Fruit fly (Drosophila melanogaster) whole organism, embryonic: ENCODE measurements around the gene CG43895.
A peak's percentile ranks its signal among the peaks of the same experiment; 100 is the strongest.

Experiments
- Ada2b ChIP-seq: fragments of 200-800 bp; sonication (Bioruptor generic); IDR thresholded peaks from 2 replicates; pipeline ENCODE4 v1.3.6; 2022; ENCODE audit warnings: missing biosample characterization, missing genetic modification characterization
- BEAF-32 ChIP-seq: fragments of 200-800 bp; sonication (Bioruptor generic); optimal IDR thresholded peaks from 3 replicates; lab custom pipeline; 2017; ENCODE audit warnings: missing biosample characterization, missing genetic modification characterization, mild to moderate bottlenecking, moderate library complexity, missing genetic modification reagents
- CG11093 ChIP-seq: fragments of 200-800 bp; sonication (Bioruptor generic); IDR thresholded peaks from 3 replicates; pipeline ENCODE4 v1.3.6; 2022; ENCODE audit warnings: missing biosample characterization, missing genetic modification characterization
- CG12391 ChIP-seq: fragments of 200-800 bp; sonication (Bioruptor generic); optimal IDR thresholded peaks from 3 replicates; lab custom pipeline; 2018; ENCODE audit warnings: missing biosample characterization, mild to moderate bottlenecking, missing genetic modification characterization, moderate library complexity
- CG12942 ChIP-seq: fragments of 200-800 bp; sonication (Bioruptor generic); optimal IDR thresholded peaks from 3 replicates; lab custom pipeline; 2016; ENCODE audit warnings: missing biosample characterization, missing genetic modification characterization
- CG13424 ChIP-seq: fragments of 200-800 bp; sonication (Bioruptor generic); optimal IDR thresholded peaks from 2 replicates; lab custom pipeline; 2019; ENCODE audit warnings: missing biosample characterization, mild to moderate bottlenecking, missing genetic modification characterization, moderate library complexity
- CG13624 ChIP-seq: fragments of 200-800 bp; sonication (Bioruptor generic); optimal IDR thresholded peaks from 2 replicates; lab custom pipeline; 2016; ENCODE audit warnings: missing biosample characterization, missing genetic modification characterization
- CG17359 ChIP-seq: fragments of 200-800 bp; sonication (Bioruptor generic); optimal IDR thresholded peaks from 3 replicates; lab custom pipeline; 2018; ENCODE audit warnings: missing biosample characterization, mild to moderate bottlenecking, missing genetic modification characterization, moderate library complexity
- CG2889 ChIP-seq: fragments of 200-800 bp; sonication (Bioruptor generic); IDR thresholded peaks from 3 replicates; pipeline ENCODE4 v1.3.6; 2022; ENCODE audit warnings: missing biosample characterization, missing genetic modification characterization
- CG30431 ChIP-seq: fragments of 200-800 bp; sonication (Bioruptor generic); optimal IDR thresholded peaks from 2 replicates; lab custom pipeline; 2017; ENCODE audit warnings: missing biosample characterization, missing genetic modification characterization
- CG3163 ChIP-seq: fragments of 200-800 bp; sonication (Bioruptor generic); optimal IDR thresholded peaks from 3 replicates; lab custom pipeline; 2016; ENCODE audit warnings: missing biosample characterization, missing genetic modification characterization
- CG43689 ChIP-seq: fragments of 200-800 bp; sonication (Bioruptor generic); IDR thresholded peaks from 2 replicates; pipeline ENCODE4 v1.3.6; 2022; ENCODE audit warnings: missing biosample characterization, missing genetic modification characterization
- CG4404 ChIP-seq: fragments of 200-800 bp; sonication (Bioruptor generic); IDR thresholded peaks from 2 replicates; pipeline ENCODE4 v1.3.6; 2022; ENCODE audit warnings: missing biosample characterization, missing genetic modification characterization
- CG4424 ChIP-seq: fragments of 200-800 bp; sonication (Bioruptor generic); optimal IDR thresholded peaks from 3 replicates; lab custom pipeline; 2016; ENCODE audit warnings: missing biosample characterization, missing genetic modification characterization
- CG5953 ChIP-seq: fragments of 200-800 bp; sonication (Bioruptor generic); IDR thresholded peaks from 2 replicates; pipeline ENCODE4 v1.3.6; 2022; ENCODE audit warnings: missing biosample characterization, missing genetic modification characterization
- CG9609 ChIP-seq: fragments of 200-800 bp; sonication (Bioruptor generic); optimal IDR thresholded peaks from 3 replicates; lab custom pipeline; 2016; ENCODE audit warnings: missing biosample characterization, missing genetic modification characterization
- CG9876 ChIP-seq: fragments of 200-800 bp; sonication (Bioruptor generic); optimal IDR thresholded peaks from 2 replicates; lab custom pipeline; 2016; ENCODE audit warnings: missing biosample characterization, missing genetic modification characterization
- Doc3 ChIP-seq: fragments of 200-800 bp; sonication (Bioruptor generic); IDR thresholded peaks from 3 replicates; pipeline ENCODE4 v1.3.6; 2022; ENCODE audit warnings: missing biosample characterization, missing genetic modification characterization; ENCODE audit not compliant: partially characterized antibody
- Dref ChIP-seq: fragments of 200-800 bp; sonication (Bioruptor generic); IDR thresholded peaks from 2 replicates; pipeline ENCODE4 v1.3.6; 2022; ENCODE audit warnings: missing biosample characterization, missing genetic modification characterization
- ERR ChIP-seq: fragments of 200-800 bp; sonication (Bioruptor generic); optimal IDR thresholded peaks from 2 replicates; lab custom pipeline; 2016; ENCODE audit warnings: missing biosample characterization, missing genetic modification characterization
- Gsc ChIP-seq: fragments of 200-800 bp; sonication (Bioruptor generic); IDR thresholded peaks from 2 replicates; pipeline ENCODE4 v1.3.6; 2022; ENCODE audit warnings: missing biosample characterization, missing genetic modification characterization
- HHEX ChIP-seq: fragments of 200-800 bp; sonication (Bioruptor generic); optimal IDR thresholded peaks from 3 replicates; lab custom pipeline; 2017; ENCODE audit warnings: missing biosample characterization, mild to moderate bottlenecking, missing genetic modification characterization, missing genetic modification reagents
- HLH4C ChIP-seq: fragments of 200-800 bp; sonication (Bioruptor generic); IDR thresholded peaks from 3 replicates; pipeline ENCODE4 v1.3.6; 2022; ENCODE audit warnings: missing biosample characterization, missing genetic modification characterization; ENCODE audit not compliant: partially characterized antibody
- Hmr ChIP-seq: fragments of 200-800 bp; sonication (Bioruptor generic); optimal IDR thresholded peaks from 3 replicates; lab custom pipeline; 2017; ENCODE audit warnings: mild to moderate bottlenecking, missing biosample characterization, missing genetic modification reagents, missing genetic modification characterization
- Neu2 ChIP-seq: fragments of 200-800 bp; sonication (Bioruptor generic); optimal IDR thresholded peaks from 3 replicates; lab custom pipeline; 2016; ENCODE audit warnings: missing biosample characterization, missing genetic modification characterization, borderline replicate concordance
- Opbp ChIP-seq: fragments of 200-800 bp; sonication (Bioruptor generic); IDR thresholded peaks from 3 replicates; pipeline ENCODE4 v1.3.6; 2022; ENCODE audit warnings: missing biosample characterization, missing genetic modification characterization; ENCODE audit not compliant: partially characterized antibody
- Sox102F ChIP-seq: fragments of 200-800 bp; sonication (Bioruptor generic); optimal IDR thresholded peaks from 2 replicates; lab custom pipeline; 2018; ENCODE audit warnings: missing biosample characterization, mild to moderate bottlenecking, missing genetic modification characterization, moderate library complexity
- Sry-β ChIP-seq: fragments of 200-800 bp; sonication (Bioruptor generic); optimal IDR thresholded peaks from 2 replicates; lab custom pipeline; 2018; ENCODE audit warnings: missing biosample characterization, mild to moderate bottlenecking, missing genetic modification characterization, moderate library complexity
- Sry-δ ChIP-seq: fragments of 200-800 bp; sonication (Bioruptor generic); optimal IDR thresholded peaks from 2 replicates; lab custom pipeline; 2016; ENCODE audit warnings: missing biosample characterization, missing genetic modification characterization
- Taf1 ChIP-seq: fragments of 200-800 bp; sonication (Bioruptor generic); IDR thresholded peaks from 2 replicates; pipeline ENCODE4 v1.3.6; 2022; ENCODE audit warnings: missing biosample characterization, missing genetic modification characterization
- Xbp1 ChIP-seq: fragments of 200-800 bp; sonication (Bioruptor generic); optimal IDR thresholded peaks from 3 replicates; lab custom pipeline; 2016; ENCODE audit warnings: missing biosample characterization, mild to moderate bottlenecking, missing genetic modification characterization
- ac ChIP-seq: fragments of 200-800 bp; sonication (Bioruptor generic); optimal IDR thresholded peaks from 3 replicates; lab custom pipeline; 2017; ENCODE audit warnings: missing biosample characterization, mild to moderate bottlenecking, missing genetic modification characterization
- ftz-f1 ChIP-seq: fragments of 200-800 bp; sonication (Bioruptor generic); optimal IDR thresholded peaks from 2 replicates; lab custom pipeline; 2016; ENCODE audit warnings: missing biosample characterization, missing genetic modification characterization
- grau ChIP-seq: fragments of 200-800 bp; optimal IDR thresholded peaks from 3 replicates; lab custom pipeline; 2019; ENCODE audit warnings: missing biosample characterization, mild to moderate bottlenecking, missing genetic modification characterization, moderate library complexity
- gsb ChIP-seq: fragments of 200-800 bp; sonication (Bioruptor generic); IDR thresholded peaks from 2 replicates; pipeline ENCODE4 v1.3.6; 2022; ENCODE audit warnings: missing biosample characterization, missing genetic modification characterization
- insv ChIP-seq, 2 experiments: fragments of 200-800 bp; sonication (Bioruptor generic); optimal IDR thresholded peaks; 3 replicates each; lab custom pipeline; 2016 to 2018; ENCODE audit warnings: missing biosample characterization in 2 of 2, missing genetic modification characterization in 2 of 2
- kni ChIP-seq: fragments of 200-800 bp; sonication (Bioruptor generic); optimal IDR thresholded peaks from 3 replicates; lab custom pipeline; 2017; ENCODE audit warnings: mild to moderate bottlenecking, missing biosample characterization, missing genetic modification reagents, missing genetic modification characterization
- lov ChIP-seq, 2 experiments: fragments of 200-800 bp in 1 of 2; fragments of >200 bp in 1 of 2; sonication (Bioruptor generic) in 1 of 2; IDR thresholded peaks in 1 of 2; optimal IDR thresholded peaks in 1 of 2; 2 replicates in 1 of 2; 3 replicates in 1 of 2; pipeline versions ENCODE4 v1.3.6 to Lab custom; 2017 to 2022; ENCODE audit warnings: missing biosample characterization in 1 of 2, missing genetic modification characterization in 1 of 2
- mam ChIP-seq: fragments of 200-800 bp; sonication (Bioruptor generic); optimal IDR thresholded peaks from 3 replicates; lab custom pipeline; 2016; ENCODE audit warnings: missing biosample characterization, missing genetic modification characterization
- ranshi ChIP-seq: fragments of 200-800 bp; sonication (Bioruptor generic); IDR thresholded peaks from 2 replicates; pipeline ENCODE4 v1.3.6; 2022; ENCODE audit warnings: missing biosample characterization, missing genetic modification characterization
- slou ChIP-seq: fragments of 200-800 bp; sonication (Bioruptor generic); optimal IDR thresholded peaks from 3 replicates; lab custom pipeline; 2016; ENCODE audit warnings: missing biosample characterization, missing genetic modification characterization
- trh ChIP-seq: fragments of 200-800 bp; sonication (Bioruptor generic); optimal IDR thresholded peaks from 2 replicates; lab custom pipeline; 2016; ENCODE audit warnings: missing biosample characterization, missing genetic modification characterization
- wdn ChIP-seq: fragments of 200-800 bp; sonication (Bioruptor generic); IDR thresholded peaks from 2 replicates; pipeline ENCODE4 v1.3.6; 2022; ENCODE audit warnings: missing biosample characterization, missing genetic modification characterization
- wor ChIP-seq: fragments of 200-800 bp; sonication (Bioruptor generic); IDR thresholded peaks from 2 replicates; pipeline ENCODE4 v1.3.6; 2022; ENCODE audit warnings: missing biosample characterization, missing genetic modification characterization
- zfh1 ChIP-seq: fragments of 200-800 bp; sonication (Bioruptor generic); IDR thresholded peaks from 3 replicates; pipeline ENCODE4 v1.3.6; 2022; ENCODE audit warnings: missing biosample characterization, missing genetic modification characterization

The CG43895 gene

dm6 chr3L:21832203-21833160 lies 19.0 kb upstream of the CG43895 start, which contains the start of the genes CG7148 and Nopp140 (continued):
- TF ChIP-seq CG17359 (peak; percentile 71), CG30431 (GFP tag; lab: Kevin White, UChicago) (peak; percentile 34), Hmr (peak; percentile 74), Opbp (0 out of 3 replicates have a peak, but pooled peaks have one; percentile 5), Sry-β (GFP tag; lab: Kevin White, UChicago) (no peak), CG9876 (peak; percentile 57), Sry-δ (GFP tag; lab: Kevin White, UChicago) (peak; percentile 51), Neu2 (GFP tag; lab: Kevin White, UChicago) (no peak), insv (GFP tag; optimal IDR thresholded peaks at IDR 0.05; lab: Kevin White, UChicago) (peak in 1 of 2 experiments; percentile 51), Taf1 (GFP tag; lab: Robert Waterston, UW) (peak; percentile 27; the same call in 1 of the 2 replicates), CG13624 (GFP tag; lab: Kevin White, UChicago) (peak; percentile 69), Xbp1 (GFP tag; lab: Kevin White, UChicago) (peak; percentile 83), Gsc (GFP tag; lab: Robert Waterston, UW) (no peak), CG12391 (tag; lab: Kevin White, UChicago) (peak; percentile 71), slou (GFP tag; lab: Kevin White, UChicago) (peak; percentile 55), ERR (GFP tag; lab: Kevin White, UChicago) (peak; percentile 34), CG2889 (GFP tag; lab: Robert Waterston, UW) (0 out of 3 replicates have a peak, but pooled peaks have one; percentile 43), CG43689 (GFP tag; lab: Robert Waterston, UW) (peak; percentile 17; the same call in 1 of the 2 replicates), HLH4C (GFP tag; lab: Robert Waterston, UW) (0 out of 3 replicates have a peak, but pooled peaks have one; percentile 19), wdn (GFP tag; lab: Robert Waterston, UW) (peak; percentile 61), CG11093 (GFP tag; lab: Robert Waterston, UW) (no peak), Ada2b (peak; percentile 56), CG3163 (peak; percentile 38), CG4424 (peak; percentile 52), Sox102F (peak; percentile 63), CG9609 (GFP tag; lab: Kevin White, UChicago) (peak; percentile 76), Doc3 (GFP tag; lab: Robert Waterston, UW) (no peak), lov (optimal IDR thresholded peaks at IDR 0.05; lab: Kevin White, UChicago) (no peak), lov (GFP tag; IDR thresholded peaks at IDR 0.05; lab: Robert Waterston, UW) (peak; percentile 54; the same call in 1 of the 3 replicates), ranshi (GFP tag; lab: Robert Waterston, UW) (peak; percentile 60), HHEX (peak; percentile 47), CG13424 (tag; lab: Kevin White, UChicago) (peak; percentile 67), ftz-f1 (peak; percentile 36), mam (GFP tag; lab: Kevin White, UChicago) (peak; percentile 80), CG5953 (GFP tag; lab: Robert Waterston, UW) (peak; percentile 48; the same call in 1 of the 2 replicates), Dref (GFP tag; lab: Robert Waterston, UW) (peak; percentile 44), zfh1 (GFP tag; lab: Robert Waterston, UW) (peak; percentile 71; the same call in 2 of the 3 replicates), kni (GFP tag; lab: Kevin White, UChicago) (no peak), wor (no peak), BEAF-32 (peak; percentile 40), grau (tag; lab: Kevin White, UChicago) (peak; percentile 61), ac (GFP tag; lab: Kevin White, UChicago) (no peak), CG12942 (GFP tag; lab: Kevin White, UChicago) (peak; percentile 70), gsb (no peak), trh (GFP tag; lab: Kevin White, UChicago) (peak; percentile 15), CG4404 (GFP tag; lab: Robert Waterston, UW) (0 out of 2 replicates have a peak, but pooled peaks have one; percentile 11)
